Fruit fly (Drosophila melanogaster) whole organism, embryonic: ENCODE data around the gene Rdh.
A peak's percentile ranks its signal among the peaks of the same experiment; 100 is the strongest.

Experiments
- CG11398 ChIP-seq: fragments of 200-800 bp; sonication (Bioruptor generic); optimal IDR thresholded peaks from 2 replicates; lab custom pipeline; 2016; ENCODE audit warnings: missing biosample characterization, missing genetic modification characterization
- CG15011 ChIP-seq: fragments of 200-800 bp; sonication (Bioruptor generic); optimal IDR thresholded peaks from 3 replicates; lab custom pipeline; 2018; ENCODE audit warnings: missing biosample characterization, mild to moderate bottlenecking, missing genetic modification characterization
- CG1603 ChIP-seq: fragments of 200-800 bp; sonication (Bioruptor generic); optimal IDR thresholded peaks from 2 replicates; lab custom pipeline; 2019; ENCODE audit warnings: missing biosample characterization, mild to moderate bottlenecking, missing genetic modification characterization, moderate library complexity
- CG16815 ChIP-seq: fragments of 200-800 bp; sonication (Bioruptor generic); optimal IDR thresholded peaks from 3 replicates; lab custom pipeline; 2017; ENCODE audit warnings: missing biosample characterization, mild to moderate bottlenecking, missing genetic modification characterization
- CG17186 ChIP-seq: fragments of 200-800 bp; sonication (Bioruptor generic); optimal IDR thresholded peaks from 3 replicates; lab custom pipeline; 2017; ENCODE audit warnings: missing biosample characterization, missing genetic modification reagents, missing genetic modification characterization
- CG18599 ChIP-seq: fragments of 200-800 bp; sonication (Bioruptor generic); optimal IDR thresholded peaks from 3 replicates; lab custom pipeline; 2017; ENCODE audit warnings: missing biosample characterization, missing genetic modification characterization, mild to moderate bottlenecking, moderate library complexity, missing genetic modification reagents
- CG2712 ChIP-seq: fragments of 200-800 bp; optimal IDR thresholded peaks from 3 replicates; lab custom pipeline; 2019; ENCODE audit warnings: missing biosample characterization, mild to moderate bottlenecking, missing genetic modification characterization, moderate library complexity
- CG30431 ChIP-seq: fragments of 200-800 bp; sonication (Bioruptor generic); optimal IDR thresholded peaks from 2 replicates; lab custom pipeline; 2017; ENCODE audit warnings: missing biosample characterization, missing genetic modification characterization
- CG3065 ChIP-seq: fragments of 200-800 bp; sonication (Bioruptor generic); optimal IDR thresholded peaks from 2 replicates; lab custom pipeline; 2016; ENCODE audit warnings: missing biosample characterization, missing genetic modification characterization
- CG43689 ChIP-seq: fragments of 200-800 bp; sonication (Bioruptor generic); IDR thresholded peaks from 2 replicates; pipeline ENCODE4 v1.3.6; 2022; ENCODE audit warnings: missing biosample characterization, missing genetic modification characterization
- CG5953 ChIP-seq: fragments of 200-800 bp; sonication (Bioruptor generic); IDR thresholded peaks from 2 replicates; pipeline ENCODE4 v1.3.6; 2022; ENCODE audit warnings: missing biosample characterization, missing genetic modification characterization
- CG6654 ChIP-seq: fragments of 200-800 bp; sonication (Bioruptor generic); optimal IDR thresholded peaks from 2 replicates; lab custom pipeline; 2017; ENCODE audit warnings: missing biosample characterization, mild to moderate bottlenecking, missing genetic modification characterization
- CG7745 ChIP-seq: fragments of 200-800 bp; sonication (Bioruptor generic); optimal IDR thresholded peaks from 2 replicates; lab custom pipeline; 2018; ENCODE audit warnings: missing biosample characterization, mild to moderate bottlenecking, missing genetic modification characterization, moderate library complexity
- CG7987 ChIP-seq: fragments of 200-800 bp; sonication (Bioruptor generic); optimal IDR thresholded peaks from 2 replicates; lab custom pipeline; 2018; ENCODE audit warnings: missing biosample characterization, mild to moderate bottlenecking, missing genetic modification characterization, moderate library complexity
- CG9727 ChIP-seq: fragments of 200-800 bp; sonication (Bioruptor generic); optimal IDR thresholded peaks from 3 replicates; lab custom pipeline; 2017; ENCODE audit warnings: missing biosample characterization, mild to moderate bottlenecking, missing genetic modification characterization
- CG9817 ChIP-seq: fragments of 200-800 bp; sonication (Bioruptor generic); optimal IDR thresholded peaks from 2 replicates; lab custom pipeline; 2018; ENCODE audit warnings: missing biosample characterization, mild to moderate bottlenecking, missing genetic modification characterization, moderate library complexity
- CG9932 ChIP-seq: fragments of 200-800 bp; sonication (Bioruptor generic); IDR thresholded peaks from 2 replicates; pipeline ENCODE4 v1.3.6; 2022; ENCODE audit warnings: missing biosample characterization, missing genetic modification characterization
- CTCF ChIP-seq: fragments of 200-800 bp; sonication (Bioruptor generic); optimal IDR thresholded peaks from 2 replicates; lab custom pipeline; 2017; ENCODE audit warnings: missing biosample characterization, mild to moderate bottlenecking, missing genetic modification characterization, moderate library complexity
- CkIIα-i1 ChIP-seq: fragments of 200-800 bp; sonication (Bioruptor generic); IDR thresholded peaks from 2 replicates; pipeline ENCODE4 v1.3.6; 2022; ENCODE audit warnings: missing biosample characterization, missing genetic modification characterization
- Doc3 ChIP-seq: fragments of 200-800 bp; sonication (Bioruptor generic); IDR thresholded peaks from 3 replicates; pipeline ENCODE4 v1.3.6; 2022; ENCODE audit warnings: missing biosample characterization, missing genetic modification characterization; ENCODE audit not compliant: partially characterized antibody
- HmgZ ChIP-seq: fragments of 200-800 bp; sonication (Bioruptor generic); optimal IDR thresholded peaks from 2 replicates; lab custom pipeline; 2018; ENCODE audit warnings: missing biosample characterization, mild to moderate bottlenecking, missing genetic modification characterization
- Hr39 ChIP-seq: fragments of >200 bp; optimal IDR thresholded peaks from 2 replicates; lab custom pipeline; 2017
- Hr51 ChIP-seq, 2 experiments: fragments of 200-800 bp; sonication (Bioruptor generic); optimal IDR thresholded peaks; 2 replicates in 1 of 2; 3 replicates in 1 of 2; lab custom pipeline; 2016 to 2018; ENCODE audit warnings: missing biosample characterization in 2 of 2, missing genetic modification characterization in 2 of 2, mild to moderate bottlenecking in 1 of 2, moderate library complexity in 1 of 2
- MTF-1 ChIP-seq: fragments of 200-800 bp; sonication (Bioruptor generic); optimal IDR thresholded peaks from 2 replicates; lab custom pipeline; 2018; ENCODE audit warnings: missing biosample characterization, mild to moderate bottlenecking, missing genetic modification characterization, borderline replicate concordance
- Mrtf ChIP-seq: fragments of 200-800 bp; sonication (Bioruptor generic); IDR thresholded peaks from 3 replicates; pipeline ENCODE4 v1.3.6; 2022; ENCODE audit warnings: missing biosample characterization, missing genetic modification characterization
- NC2α ChIP-seq: fragments of 200-800 bp; sonication (Bioruptor generic); optimal IDR thresholded peaks from 2 replicates; lab custom pipeline; 2016; ENCODE audit warnings: missing biosample characterization, missing genetic modification characterization
- NFAT ChIP-seq: fragments of 200-800 bp; sonication (Bioruptor generic); IDR thresholded peaks from 2 replicates; pipeline ENCODE4 v1.3.6; 2022; ENCODE audit warnings: missing biosample characterization, missing genetic modification characterization
- Pdp1 ChIP-seq, 2 experiments: fragments of 200-800 bp; sonication (Bioruptor generic); optimal IDR thresholded peaks; 3 replicates each; lab custom pipeline; 2016; ENCODE audit warnings: missing biosample characterization in 2 of 2, missing genetic modification characterization in 2 of 2, mild to moderate bottlenecking in 1 of 2, moderate library complexity in 1 of 2
- Sry-δ ChIP-seq: fragments of 200-800 bp; sonication (Bioruptor generic); optimal IDR thresholded peaks from 2 replicates; lab custom pipeline; 2016; ENCODE audit warnings: missing biosample characterization, missing genetic modification characterization
- YL-1 ChIP-seq: fragments of 200-800 bp; sonication (Bioruptor generic); optimal IDR thresholded peaks from 3 replicates; lab custom pipeline; 2017; ENCODE audit warnings: missing biosample characterization, mild to moderate bottlenecking, missing genetic modification characterization
- ac ChIP-seq: fragments of 200-800 bp; sonication (Bioruptor generic); optimal IDR thresholded peaks from 3 replicates; lab custom pipeline; 2017; ENCODE audit warnings: missing biosample characterization, mild to moderate bottlenecking, missing genetic modification characterization
- amos ChIP-seq: fragments of 200-800 bp; sonication (Bioruptor generic); IDR thresholded peaks from 2 replicates; pipeline ENCODE4 v1.3.6; 2022; ENCODE audit warnings: missing biosample characterization, missing genetic modification characterization; ENCODE audit not compliant: partially characterized antibody
- chinmo ChIP-seq: fragments of 200-800 bp; sonication (Bioruptor generic); IDR thresholded peaks from 4 replicates; pipeline ENCODE4 v1.3.6; 2022; ENCODE audit warnings: missing biosample characterization, missing genetic modification characterization; ENCODE audit not compliant: partially characterized antibody
- en ChIP-seq: fragments of 200-800 bp; sonication (Bioruptor generic); optimal IDR thresholded peaks from 2 replicates; lab custom pipeline; 2016; ENCODE audit warnings: missing biosample characterization, missing genetic modification characterization
- esg ChIP-seq: fragments of 200-800 bp; sonication (Bioruptor generic); conservative IDR thresholded peaks from 2 replicates; pipeline ENCODE4 v1.3.6; 2022; ENCODE audit warnings: missing biosample characterization, missing genetic modification characterization
- fd96Cb ChIP-seq: fragments of 200-800 bp; sonication (Bioruptor generic); optimal IDR thresholded peaks from 2 replicates; lab custom pipeline; 2018; ENCODE audit warnings: missing biosample characterization, mild to moderate bottlenecking, missing genetic modification characterization, moderate library complexity
- gcm ChIP-seq: fragments of 200-800 bp; sonication (Bioruptor generic); optimal IDR thresholded peaks from 2 replicates; lab custom pipeline; 2019; ENCODE audit warnings: missing biosample characterization, mild to moderate bottlenecking, missing genetic modification characterization, moderate library complexity
- ken ChIP-seq: fragments of 200-800 bp; sonication (Bioruptor generic); IDR thresholded peaks from 3 replicates; pipeline ENCODE4 v1.3.6; 2022; ENCODE audit warnings: missing biosample characterization, missing genetic modification characterization
- mam ChIP-seq: fragments of 200-800 bp; sonication (Bioruptor generic); optimal IDR thresholded peaks from 3 replicates; lab custom pipeline; 2016; ENCODE audit warnings: missing biosample characterization, missing genetic modification characterization
- nau ChIP-seq: fragments of 200-800 bp; sonication (Bioruptor generic); optimal IDR thresholded peaks from 3 replicates; lab custom pipeline; 2017; ENCODE audit warnings: missing biosample characterization, mild to moderate bottlenecking, missing genetic modification characterization, missing genetic modification reagents
- nmo ChIP-seq: fragments of 200-800 bp; sonication (Bioruptor generic); optimal IDR thresholded peaks from 2 replicates; lab custom pipeline; 2018; ENCODE audit warnings: missing biosample characterization, mild to moderate bottlenecking, missing genetic modification characterization, moderate library complexity
- peb ChIP-seq: fragments of 200-800 bp; sonication (Bioruptor generic); IDR thresholded peaks from 2 replicates; pipeline ENCODE4 v1.3.6; 2022; ENCODE audit warnings: missing biosample characterization, missing genetic modification characterization
- pfk ChIP-seq: fragments of 200-800 bp; sonication (Bioruptor generic); optimal IDR thresholded peaks from 2 replicates; lab custom pipeline; 2018; ENCODE audit warnings: missing biosample characterization, mild to moderate bottlenecking, missing genetic modification characterization, moderate library complexity
- psq ChIP-seq: fragments of 200-800 bp; sonication (Bioruptor generic); optimal IDR thresholded peaks from 2 replicates; lab custom pipeline; 2017; ENCODE audit warnings: missing biosample characterization, missing genetic modification characterization
- ro ChIP-seq: fragments of 200-800 bp; sonication (Bioruptor generic); IDR thresholded peaks from 2 replicates; pipeline ENCODE4 v1.3.6; 2022; ENCODE audit warnings: missing biosample characterization, missing genetic modification characterization
- seq ChIP-seq: fragments of 200-800 bp; sonication (Bioruptor generic); IDR thresholded peaks from 2 replicates; pipeline ENCODE4 v1.3.6; 2022; ENCODE audit warnings: missing biosample characterization, missing genetic modification characterization
- shn ChIP-seq: fragments of 200-800 bp; sonication (Bioruptor generic); optimal IDR thresholded peaks from 3 replicates; lab custom pipeline; 2016; ENCODE audit warnings: missing biosample characterization, missing genetic modification characterization
- ssp ChIP-seq: fragments of 200-800 bp; sonication (Bioruptor generic); IDR thresholded peaks from 2 replicates; pipeline ENCODE4 v1.3.6; 2022; ENCODE audit warnings: missing biosample characterization, missing genetic modification characterization
- sug ChIP-seq: fragments of 200-800 bp; optimal IDR thresholded peaks from 2 replicates; lab custom pipeline; 2019; ENCODE audit warnings: missing biosample characterization, mild to moderate bottlenecking, missing genetic modification characterization, moderate library complexity
- trh ChIP-seq: fragments of 200-800 bp; sonication (Bioruptor generic); optimal IDR thresholded peaks from 2 replicates; lab custom pipeline; 2016; ENCODE audit warnings: missing biosample characterization, missing genetic modification characterization
- unc-4 ChIP-seq: fragments of 200-800 bp; sonication (Bioruptor generic); IDR thresholded peaks from 2 replicates; pipeline ENCODE4 v1.3.6; 2022; ENCODE audit warnings: missing biosample characterization, missing genetic modification characterization; ENCODE audit not compliant: partially characterized antibody
- wdn ChIP-seq: fragments of 200-800 bp; sonication (Bioruptor generic); IDR thresholded peaks from 2 replicates; pipeline ENCODE4 v1.3.6; 2022; ENCODE audit warnings: missing biosample characterization, missing genetic modification characterization

Rdh gene

dm6 chr3L:3811089-3811488, 14.2 kb upstream of the Rdh start, which contains the start of the genes CG32263 and PIG-B (continued):
- TF ChIP-seq CG9932 (GFP tag; lab: Robert Waterston, UW), result peak; percentile 39
- TF ChIP-seq en (GFP tag; lab: Kevin White, UChicago), result no peak
- no peak for TF ChIP-seq CG5953 (GFP tag; lab: Robert Waterston, UW)
- no peak for TF ChIP-seq ro (GFP tag; lab: Robert Waterston, UW)
- TF ChIP-seq nmo (GFP tag; lab: Kevin White, UChicago), result peak; percentile 26
- peak; percentile 47 for TF ChIP-seq CG1603
- TF ChIP-seq unc-4 (GFP tag; lab: Robert Waterston, UW), result peak; percentile 66
- TF ChIP-seq CG43689 (GFP tag; lab: Robert Waterston, UW), result no peak
- TF ChIP-seq pfk (GFP tag; lab: Kevin White, UChicago), result no peak
- TF ChIP-seq chinmo (GFP tag; lab: Robert Waterston, UW), result peak; percentile 83; the same call in 2 of the 4 replicates
- peak; percentile 30 for TF ChIP-seq mam (GFP tag; lab: Kevin White, UChicago)
- TF ChIP-seq psq (GFP tag; lab: Kevin White, UChicago), result peak; percentile 85
- no peak for TF ChIP-seq NC2α (GFP tag; lab: Kevin White, UChicago)
- no peak for TF ChIP-seq fd96Cb
- TF ChIP-seq seq, result no peak
- TF ChIP-seq NFAT, result no peak
- peak; percentile 11 for TF ChIP-seq CG2712 (tag; lab: Kevin White, UChicago)
- peak; percentile 65 for TF ChIP-seq YL-1 (GFP tag; lab: Kevin White, UChicago)
- TF ChIP-seq CG3065 (GFP tag; lab: Kevin White, UChicago), result no peak
- no peak for TF ChIP-seq ssp
- TF ChIP-seq CG9817, result no peak
- TF ChIP-seq ken, result no peak
- TF ChIP-seq CG6654 (GFP tag; lab: Kevin White, UChicago), result no peak
- peak in 1 of 2 experiments; percentile 37 for TF ChIP-seq Pdp1 (GFP tag; optimal IDR thresholded peaks at IDR 0.05; lab: Kevin White, UChicago)
- TF ChIP-seq CG9727, result no peak
- TF ChIP-seq gcm (GFP tag; lab: Kevin White, UChicago), result no peak
- no peak for TF ChIP-seq Hr39 (lab: Kevin White, UChicago)
- peak; percentile 24 for TF ChIP-seq sug (tag; lab: Kevin White, UChicago)
- TF ChIP-seq MTF-1, result no peak
- no peak for TF ChIP-seq ac (GFP tag; lab: Kevin White, UChicago)
- no peak for TF ChIP-seq Mrtf
- no peak for TF ChIP-seq CG30431 (GFP tag; lab: Kevin White, UChicago)
- TF ChIP-seq esg (GFP tag; lab: Robert Waterston, UW), result no peak
- no peak for TF ChIP-seq CTCF
- TF ChIP-seq wdn, result no peak
- no peak for TF ChIP-seq CG18599 (GFP tag; lab: Kevin White, UChicago)
- TF ChIP-seq Sry-δ (GFP tag; lab: Kevin White, UChicago), result peak; percentile 60
- TF ChIP-seq amos, result peak; percentile 70
- no peak for TF ChIP-seq CG7745 (tag; lab: Kevin White, UChicago)
- TF ChIP-seq HmgZ (tag; lab: Kevin White, UChicago), result peak; percentile 41
- TF ChIP-seq CkIIα-i1, result no peak
- no peak for TF ChIP-seq CG16815 (GFP tag; lab: Kevin White, UChicago)
- no peak for TF ChIP-seq trh (GFP tag; lab: Kevin White, UChicago)
- no peak for TF ChIP-seq CG7987 (GFP tag; lab: Kevin White, UChicago)
- no peak for TF ChIP-seq Hr51 (GFP tag; optimal IDR thresholded peaks at IDR 0.05; lab: Kevin White, UChicago)
- peak; percentile 9 for TF ChIP-seq CG17186 (GFP tag; lab: Kevin White, UChicago)
- TF ChIP-seq nau (GFP tag; lab: Kevin White, UChicago), result no peak
- TF ChIP-seq Doc3 (GFP tag; lab: Robert Waterston, UW), result peak; percentile 63; the same call in 2 of the 3 replicates
- TF ChIP-seq CG15011, result no peak
- TF ChIP-seq CG11398 (GFP tag; lab: Kevin White, UChicago), result no peak
- no peak for TF ChIP-seq peb
- no peak for TF ChIP-seq shn
